Fruit fly (Drosophila melanogaster) whole organism, embryonic: ENCODE results near the gene CG12056.

Source experiments
- Aef1 ChIP-seq: fragments of 200-800 bp; sonication (Bioruptor generic); IDR thresholded peaks from 3 replicates; pipeline ENCODE4 v1.3.6; 2022; ENCODE audit warnings: missing biosample characterization, missing genetic modification characterization
- Antp ChIP-seq: fragments of 200-800 bp; sonication (Bioruptor generic); optimal IDR thresholded peaks from 3 replicates; lab custom pipeline; 2016; ENCODE audit warnings: missing biosample characterization, missing genetic modification characterization
- Atf6 ChIP-seq: fragments of 200-800 bp; sonication (Bioruptor generic); IDR thresholded peaks from 2 replicates; pipeline ENCODE4 v1.3.6; 2022; ENCODE audit warnings: missing biosample characterization, missing genetic modification characterization
- BEAF-32 ChIP-seq: fragments of 200-800 bp; sonication (Bioruptor generic); optimal IDR thresholded peaks from 3 replicates; lab custom pipeline; 2017; ENCODE audit warnings: missing biosample characterization, missing genetic modification characterization, mild to moderate bottlenecking, moderate library complexity, missing genetic modification reagents
- CG10147 ChIP-seq: fragments of 200-800 bp; sonication (Bioruptor generic); optimal IDR thresholded peaks from 2 replicates; lab custom pipeline; 2019; ENCODE audit warnings: missing biosample characterization, mild to moderate bottlenecking, missing genetic modification characterization, moderate library complexity
- CG10274 ChIP-seq: fragments of 200-800 bp; sonication (Bioruptor generic); optimal IDR thresholded peaks from 3 replicates; lab custom pipeline; 2017; ENCODE audit warnings: missing biosample characterization, mild to moderate bottlenecking, missing genetic modification characterization
- CG10543 ChIP-seq: fragments of 200-800 bp; sonication (Bioruptor generic); optimal IDR thresholded peaks from 3 replicates; lab custom pipeline; 2017; ENCODE audit warnings: missing biosample characterization, mild to moderate bottlenecking, missing genetic modification characterization, moderate library complexity
- CG10565 ChIP-seq: fragments of 200-800 bp; sonication (Bioruptor generic); optimal IDR thresholded peaks from 3 replicates; lab custom pipeline; 2016; ENCODE audit warnings: missing biosample characterization, mild to moderate bottlenecking, missing genetic modification characterization
- CG12071 ChIP-seq: fragments of 200-800 bp; sonication (Bioruptor generic); optimal IDR thresholded peaks from 3 replicates; lab custom pipeline; 2018; ENCODE audit warnings: missing biosample characterization, mild to moderate bottlenecking, missing genetic modification characterization
- CG12219 ChIP-seq: fragments of 200-800 bp; sonication (Bioruptor generic); optimal IDR thresholded peaks from 3 replicates; lab custom pipeline; 2018; ENCODE audit warnings: missing biosample characterization, mild to moderate bottlenecking, missing genetic modification characterization
- CG13287 ChIP-seq: fragments of 200-800 bp; sonication (Bioruptor generic); IDR thresholded peaks from 2 replicates; pipeline ENCODE4 v1.3.6; 2022; ENCODE audit warnings: missing biosample characterization, missing genetic modification characterization; ENCODE audit not compliant: partially characterized antibody
- CG14667 ChIP-seq: fragments of 200-800 bp; sonication (Bioruptor generic); IDR thresholded peaks from 2 replicates; pipeline ENCODE4 v1.3.6; 2022; ENCODE audit warnings: missing biosample characterization, missing genetic modification characterization
- CG1602 ChIP-seq: fragments of 200-800 bp; sonication (Bioruptor generic); optimal IDR thresholded peaks from 3 replicates; lab custom pipeline; 2016; ENCODE audit warnings: missing biosample characterization, missing genetic modification characterization
- CG17612 ChIP-seq: fragments of 200-800 bp; sonication (Bioruptor generic); IDR thresholded peaks from 2 replicates; pipeline ENCODE4 v1.3.6; 2022; ENCODE audit warnings: missing biosample characterization, missing genetic modification characterization
- CG2199 ChIP-seq: fragments of 200-800 bp; sonication (Bioruptor generic); IDR thresholded peaks from 3 replicates; pipeline ENCODE4 v1.3.6; 2022; ENCODE audit warnings: missing biosample characterization, missing genetic modification characterization
- CG2712 ChIP-seq: fragments of 200-800 bp; optimal IDR thresholded peaks from 3 replicates; lab custom pipeline; 2019; ENCODE audit warnings: missing biosample characterization, mild to moderate bottlenecking, missing genetic modification characterization, moderate library complexity
- CG31365 ChIP-seq: fragments of 200-800 bp; sonication (Bioruptor generic); optimal IDR thresholded peaks from 2 replicates; lab custom pipeline; 2018; ENCODE audit warnings: missing biosample characterization, mild to moderate bottlenecking, missing genetic modification characterization
- CG3281 ChIP-seq: fragments of 200-800 bp; sonication (Bioruptor generic); optimal IDR thresholded peaks from 3 replicates; lab custom pipeline; 2017; ENCODE audit warnings: missing biosample characterization, mild to moderate bottlenecking, missing genetic modification characterization
- CG3995 ChIP-seq: fragments of 200-800 bp; sonication (Bioruptor generic); optimal IDR thresholded peaks from 3 replicates; lab custom pipeline; 2016; ENCODE audit warnings: missing biosample characterization, missing genetic modification characterization
- CG8089 ChIP-seq: fragments of 200-800 bp; sonication (Bioruptor generic); optimal IDR thresholded peaks from 3 replicates; lab custom pipeline; 2016; ENCODE audit warnings: missing biosample characterization, missing genetic modification characterization
- Dfd ChIP-seq, 2 experiments: fragments of >200 bp; optimal IDR thresholded peaks; 2 replicates each; lab custom pipeline; 2017; ENCODE audit warnings: missing biosample characterization in 2 of 2, missing genetic modification characterization in 2 of 2
- Gug ChIP-seq: fragments of 200-800 bp; sonication (Bioruptor generic); IDR thresholded peaks from 4 replicates; pipeline ENCODE4 v1.3.6; 2022; ENCODE audit warnings: missing biosample characterization, missing genetic modification characterization
- HLH3B ChIP-seq: fragments of 200-800 bp; sonication (Bioruptor generic); IDR thresholded peaks from 2 replicates; pipeline ENCODE4 v1.3.6; 2022; ENCODE audit warnings: missing biosample characterization, missing genetic modification characterization
- Hr78 ChIP-seq, 2 experiments: fragments of 200-800 bp in 1 of 2; fragments of >200 bp in 1 of 2; sonication (Bioruptor generic) in 1 of 2; optimal IDR thresholded peaks; 2 replicates each; lab custom pipeline; 2017 to 2019; ENCODE audit warnings: missing biosample characterization in 2 of 2, missing genetic modification characterization in 2 of 2, mild to moderate bottlenecking in 1 of 2, moderate library complexity in 1 of 2
- NFAT ChIP-seq: fragments of 200-800 bp; sonication (Bioruptor generic); IDR thresholded peaks from 2 replicates; pipeline ENCODE4 v1.3.6; 2022; ENCODE audit warnings: missing biosample characterization, missing genetic modification characterization
- Nf-YC ChIP-seq: fragments of 200-800 bp; optimal IDR thresholded peaks from 3 replicates; lab custom pipeline; 2019; ENCODE audit warnings: missing biosample characterization, mild to moderate bottlenecking, missing genetic modification characterization, moderate library complexity
- Sox102F ChIP-seq: fragments of 200-800 bp; sonication (Bioruptor generic); optimal IDR thresholded peaks from 2 replicates; lab custom pipeline; 2018; ENCODE audit warnings: missing biosample characterization, mild to moderate bottlenecking, missing genetic modification characterization, moderate library complexity
- Sry-β ChIP-seq: fragments of 200-800 bp; sonication (Bioruptor generic); optimal IDR thresholded peaks from 2 replicates; lab custom pipeline; 2018; ENCODE audit warnings: missing biosample characterization, mild to moderate bottlenecking, missing genetic modification characterization, moderate library complexity
- Stat92E ChIP-seq, 3 experiments: fragments of >200 bp in 2 of 3; fragments of 200-800 bp in 1 of 3; sonication (Bioruptor generic) in 1 of 3; optimal IDR thresholded peaks; 2 replicates each; lab custom pipeline; 2017 to 2019; ENCODE audit warnings: missing biosample characterization in 3 of 3, missing genetic modification characterization in 3 of 3, mild to moderate bottlenecking in 1 of 3, moderate library complexity in 1 of 3
- YL-1 ChIP-seq: fragments of 200-800 bp; sonication (Bioruptor generic); optimal IDR thresholded peaks from 3 replicates; lab custom pipeline; 2017; ENCODE audit warnings: missing biosample characterization, mild to moderate bottlenecking, missing genetic modification characterization
- ac ChIP-seq: fragments of 200-800 bp; sonication (Bioruptor generic); optimal IDR thresholded peaks from 3 replicates; lab custom pipeline; 2017; ENCODE audit warnings: missing biosample characterization, mild to moderate bottlenecking, missing genetic modification characterization
- ase ChIP-seq: fragments of 200-800 bp; sonication (Bioruptor generic); IDR thresholded peaks from 3 replicates; pipeline ENCODE4 v1.3.6; 2022; ENCODE audit warnings: missing biosample characterization, missing genetic modification characterization
- ci ChIP-seq: fragments of 200-800 bp; sonication (Bioruptor generic); IDR thresholded peaks from 3 replicates; pipeline ENCODE4 v1.3.6; 2022; ENCODE audit warnings: missing biosample characterization, missing genetic modification characterization
- corto ChIP-seq: fragments of 200-800 bp; sonication (Bioruptor generic); optimal IDR thresholded peaks from 2 replicates; lab custom pipeline; 2016; ENCODE audit warnings: missing biosample characterization, mild to moderate bottlenecking, missing genetic modification characterization, moderate library complexity
- crc ChIP-seq: fragments of 200-800 bp; sonication (Bioruptor generic); optimal IDR thresholded peaks from 2 replicates; lab custom pipeline; 2016; ENCODE audit warnings: missing biosample characterization, missing genetic modification characterization
- dati ChIP-seq: fragments of 200-800 bp; sonication (Bioruptor generic); IDR thresholded peaks from 2 replicates; pipeline ENCODE4 v1.3.6; 2022; ENCODE audit warnings: missing biosample characterization, missing genetic modification characterization
- ems ChIP-seq: fragments of 200-800 bp; sonication (Bioruptor generic); optimal IDR thresholded peaks from 3 replicates; lab custom pipeline; 2016; ENCODE audit warnings: missing biosample characterization, missing genetic modification characterization
- exex ChIP-seq: fragments of 200-800 bp; sonication (Bioruptor generic); optimal IDR thresholded peaks from 4 replicates; lab custom pipeline; 2018; ENCODE audit warnings: missing biosample characterization, mild to moderate bottlenecking, missing genetic modification characterization, moderate library complexity
- grau ChIP-seq: fragments of 200-800 bp; optimal IDR thresholded peaks from 3 replicates; lab custom pipeline; 2019; ENCODE audit warnings: missing biosample characterization, mild to moderate bottlenecking, missing genetic modification characterization, moderate library complexity
- grn ChIP-seq: fragments of 200-800 bp; sonication (Bioruptor generic); optimal IDR thresholded peaks from 3 replicates; lab custom pipeline; 2017; ENCODE audit warnings: missing biosample characterization, missing genetic modification characterization
- mirr ChIP-seq: fragments of 200-800 bp; sonication (Bioruptor generic); optimal IDR thresholded peaks from 3 replicates; lab custom pipeline; 2018; ENCODE audit warnings: missing biosample characterization, mild to moderate bottlenecking, missing genetic modification characterization
- pan ChIP-seq, 4 experiments: fragments of >200 bp in 3 of 4; fragments of 200-800 bp in 1 of 4; sonication (Bioruptor generic) in 1 of 4; optimal IDR thresholded peaks in 3 of 4; IDR thresholded peaks in 1 of 4; 2 replicates each; pipeline versions ENCODE4 v1.3.6 to Lab custom; 2017 to 2022; ENCODE audit warnings: missing biosample characterization in 2 of 4, missing genetic modification characterization in 2 of 4, mixed read lengths in 1 of 4
- pros ChIP-seq: fragments of 200-800 bp; sonication (Bioruptor generic); optimal IDR thresholded peaks from 3 replicates; lab custom pipeline; 2019; ENCODE audit warnings: missing biosample characterization, mild to moderate bottlenecking, missing genetic modification characterization, moderate library complexity
- ranshi ChIP-seq: fragments of 200-800 bp; sonication (Bioruptor generic); IDR thresholded peaks from 2 replicates; pipeline ENCODE4 v1.3.6; 2022; ENCODE audit warnings: missing biosample characterization, missing genetic modification characterization
- repo ChIP-seq: fragments of 200-800 bp; sonication (Bioruptor generic); optimal IDR thresholded peaks from 2 replicates; lab custom pipeline; 2016; ENCODE audit warnings: missing biosample characterization, missing genetic modification characterization
- sisA ChIP-seq: fragments of 200-800 bp; sonication (Bioruptor generic); IDR thresholded peaks from 2 replicates; pipeline ENCODE4 v1.3.6; 2022; ENCODE audit warnings: missing biosample characterization, missing genetic modification characterization
- so ChIP-seq: fragments of 200-800 bp; sonication (Bioruptor generic); IDR thresholded peaks from 3 replicates; pipeline ENCODE4 v1.3.6; 2022; ENCODE audit warnings: missing biosample characterization, missing genetic modification characterization
- tna ChIP-seq: fragments of 200-800 bp; sonication (Bioruptor generic); IDR thresholded peaks from 2 replicates; pipeline ENCODE4 v1.3.6; 2022; ENCODE audit warnings: missing biosample characterization, missing genetic modification characterization; ENCODE audit not compliant: partially characterized antibody
- vvl ChIP-seq: fragments of 200-800 bp; sonication (Bioruptor generic); IDR thresholded peaks from 2 replicates; pipeline ENCODE4 v1.3.6; 2022; ENCODE audit warnings: missing biosample characterization, missing genetic modification characterization
- z ChIP-seq: fragments of 200-800 bp; sonication (Bioruptor generic); IDR thresholded peaks from 3 replicates; pipeline ENCODE4 v1.3.6; 2022; ENCODE audit warnings: missing biosample characterization, missing genetic modification characterization

CG12056 gene

dm6 chrX:9220434-9220833 is 28.0 kb downstream of the CG12056 start (continued):
- TF ChIP-seq YL-1 (GFP tag; lab: Kevin White, UChicago) (no peak), CG12219 (no peak), crc (no peak), CG3995 (GFP tag; lab: Kevin White, UChicago) (no peak), repo (no peak), Hr78 (GFP tag; optimal IDR thresholded peaks at IDR 0.05; lab: Kevin White, UChicago) (no peak), CG8089 (GFP tag; lab: Kevin White, UChicago) (no peak), Nf-YC (tag; lab: Kevin White, UChicago) (no peak), Gug (GFP tag; lab: Robert Waterston, UW) (peak; percentile 54; the same call in 2 of the 4 replicates), CG14667 (GFP tag; lab: Robert Waterston, UW) (0 out of 2 replicates have a peak, but pooled peaks have one; percentile 20), CG17612 (GFP tag; lab: Robert Waterston, UW) (no peak), BEAF-32 (GFP tag; lab: Kevin White, UChicago) (no peak), CG10274 (GFP tag; lab: Kevin White, UChicago) (no peak), sisA (GFP tag; lab: Robert Waterston, UW) (0 out of 2 replicates have a peak, but pooled peaks have one; percentile 4), CG31365 (tag; lab: Kevin White, UChicago) (no peak), CG1602 (GFP tag; lab: Kevin White, UChicago) (no peak), grau (tag; lab: Kevin White, UChicago) (peak; percentile 80), Antp (GFP tag; lab: Kevin White, UChicago) (peak; percentile 32), Sox102F (peak; percentile 45), CG12071 (GFP tag; lab: Kevin White, UChicago) (no peak), dati (GFP tag; lab: Robert Waterston, UW) (no peak), z (GFP tag; lab: Robert Waterston, UW) (no peak), ems (no peak), pros (GFP tag; lab: Kevin White, UChicago) (no peak), pan (optimal IDR thresholded peaks at IDR 0.05; lab: Kevin White, UChicago) (no peak), pan (GFP tag; optimal IDR thresholded peaks at IDR 0.05 in 1 of 2, IDR thresholded peaks at IDR 0.05 in 1 of 2) (peak in 1 of 2 experiments; percentile 13), exex (tag; lab: Kevin White, UChicago) (no peak), CG3281 (no peak), CG10565 (GFP tag; lab: Kevin White, UChicago) (no peak), mirr (GFP tag; lab: Kevin White, UChicago) (no peak), tna (no peak), ci (GFP tag; lab: Robert Waterston, UW) (peak; percentile 64; the same call in 1 of the 3 replicates), Aef1 (0 out of 3 replicates have a peak, but pooled peaks have one; percentile 11), Dfd (GFP tag; optimal IDR thresholded peaks at IDR 0.05; lab: Kevin White, UChicago) (no peak), ase (GFP tag; lab: Robert Waterston, UW) (no peak), HLH3B (no peak), CG2199 (no peak), ac (GFP tag; lab: Kevin White, UChicago) (no peak), vvl (GFP tag; lab: Robert Waterston, UW) (0 out of 2 replicates have a peak, but pooled peaks have one; percentile 17), so (GFP tag; lab: Robert Waterston, UW) (no peak), grn (GFP tag; lab: Kevin White, UChicago) (no peak), corto (no peak), Atf6 (GFP tag; lab: Robert Waterston, UW) (no peak), NFAT (no peak), CG10147 (GFP tag; lab: Kevin White, UChicago) (no peak), Sry-β (GFP tag; lab: Kevin White, UChicago) (no peak), CG10543 (GFP tag; lab: Kevin White, UChicago) (no peak), CG2712 (tag; lab: Kevin White, UChicago) (peak; percentile 32), ranshi (GFP tag; lab: Robert Waterston, UW) (peak; percentile 29; the same call in 1 of the 2 replicates), Stat92E (GFP tag; optimal IDR thresholded peaks at IDR 0.05; lab: Kevin White, UChicago) (no peak), CG13287 (GFP tag; lab: Robert Waterston, UW) (no peak)
